Worm (Caenorhabditis elegans) whole organism, L1 larva: ENCODE data around the gene ccch-1.

Experiments used
- C04F5.9 ChIP-seq: sonication (generic microtip); optimal IDR thresholded peaks from 2 replicates; lab custom pipeline; 2016; ENCODE audit warnings: missing genetic modification characterization, missing compliant biosample characterization
- C16A3.4 ChIP-seq: fragments of 150-350 bp; optimal IDR thresholded peaks from 2 replicates; lab custom pipeline; 2014; ENCODE audit warnings: missing biosample characterization, missing genetic modification characterization
- C34B4.2 ChIP-seq: sonication (generic microtip); optimal IDR thresholded peaks from 2 replicates; lab custom pipeline; 2017; ENCODE audit warnings: mild to moderate bottlenecking, missing genetic modification characterization, missing compliant biosample characterization
- F16B12.6 ChIP-seq: fragments of 150-350 bp; optimal IDR thresholded peaks from 2 replicates; lab custom pipeline; 2014; ENCODE audit warnings: missing biosample characterization, missing genetic modification characterization
- aha-1 ChIP-seq: fragments of 150-350 bp; optimal IDR thresholded peaks from 2 replicates; lab custom pipeline; 2014; ENCODE audit warnings: missing biosample characterization, missing genetic modification characterization
- aly-2 ChIP-seq: fragments of 150-350 bp; optimal IDR thresholded peaks from 2 replicates; lab custom pipeline; 2014; ENCODE audit warnings: missing biosample characterization, missing genetic modification characterization
- ama-1 ChIP-seq: fragments of 150-350 bp; optimal IDR thresholded peaks from 2 replicates; lab custom pipeline; 2014
- blmp-1 ChIP-seq: fragments of 150-350 bp; optimal IDR thresholded peaks from 2 replicates; lab custom pipeline; 2014; ENCODE audit warnings: missing biosample characterization, missing genetic modification characterization
- ceh-63 ChIP-seq: fragments of 200-800 bp; sonication (Bioruptor generic); optimal IDR thresholded peaks from 2 replicates; lab custom pipeline; 2018; ENCODE audit warnings: mild to moderate bottlenecking, missing genetic modification characterization, missing compliant biosample characterization
- ceh-82 ChIP-seq, 3 experiments: fragments of 150-350 bp in 1 of 3; sonication (generic microtip) in 2 of 3; optimal IDR thresholded peaks; 2 replicates each; lab custom pipeline; 2014 to 2017; ENCODE audit warnings: missing biosample characterization in 3 of 3, missing genetic modification characterization in 3 of 3
- ceh-88 ChIP-seq: fragments of 200-800 bp; sonication (Bioruptor generic); IDR thresholded peaks from 2 replicates; pipeline ENCODE4 v1.3.6; 2022; ENCODE audit warnings: missing genetic modification characterization, missing compliant biosample characterization
- ces-1 ChIP-seq: fragments of 150-350 bp; optimal IDR thresholded peaks from 2 replicates; lab custom pipeline; 2014; ENCODE audit warnings: missing biosample characterization, missing genetic modification reagents, missing genetic modification characterization
- dsc-1 ChIP-seq: sonication (generic microtip); optimal IDR thresholded peaks from 2 replicates; lab custom pipeline; 2016; ENCODE audit warnings: mild to moderate bottlenecking, missing genetic modification characterization, missing compliant biosample characterization
- efl-1 ChIP-seq, 4 experiments: fragments of 150-350 bp; optimal IDR thresholded peaks in 3 of 4; peaks in 1 of 4; 1 replicate in 1 of 4; 2 replicates in 3 of 4; lab custom pipeline; 2014; ENCODE audit warnings: missing biosample characterization in 2 of 4, missing genetic modification characterization in 2 of 4, missing genetic modification reagents in 2 of 4
- efl-3 ChIP-seq: fragments of 200-800 bp; sonication (Bioruptor generic); optimal IDR thresholded peaks from 2 replicates; lab custom pipeline; 2018; ENCODE audit warnings: mild to moderate bottlenecking, missing genetic modification characterization, missing compliant biosample characterization
- egl-13 ChIP-seq: sonication (generic microtip); optimal IDR thresholded peaks from 2 replicates; lab custom pipeline; 2016; ENCODE audit warnings: missing genotype, missing genetic modification reagents, missing genetic modification characterization, missing compliant biosample characterization
- egl-27 ChIP-seq, 2 experiments: fragments of 150-350 bp in 1 of 2; sonication (generic microtip); optimal IDR thresholded peaks; 3 replicates each; lab custom pipeline; 2017 to 2018; ENCODE audit warnings: missing biosample characterization in 2 of 2, missing genetic modification characterization in 2 of 2, missing genetic modification reagents in 2 of 2
- fkh-10 ChIP-seq: sonication (generic microtip); optimal IDR thresholded peaks from 2 replicates; lab custom pipeline; 2017; ENCODE audit warnings: missing biosample characterization, missing genetic modification reagents, missing genetic modification characterization
- hlh-17 ChIP-seq: fragments of 200-800 bp; sonication (Bioruptor generic); optimal IDR thresholded peaks from 2 replicates; lab custom pipeline; 2018; ENCODE audit warnings: missing genetic modification characterization, mild to moderate bottlenecking, missing compliant biosample characterization, moderate library complexity, borderline replicate concordance
- hpl-2 ChIP-seq: fragments of 150-350 bp; optimal IDR thresholded peaks from 2 replicates; lab custom pipeline; 2014; ENCODE audit warnings: missing biosample characterization, missing genetic modification reagents, missing genetic modification characterization
- isw-1 ChIP-seq: fragments of 200-800 bp; sonication (Bioruptor generic); IDR thresholded peaks from 2 replicates; pipeline ENCODE4 v1.3.6; 2022; ENCODE audit warnings: missing genetic modification characterization, missing compliant biosample characterization
- lin-13 ChIP-seq: fragments of 150-350 bp; optimal IDR thresholded peaks from 2 replicates; lab custom pipeline; 2014; ENCODE audit warnings: missing biosample characterization, missing genetic modification reagents, missing genetic modification characterization
- lin-14 ChIP-seq: fragments of 200-800 bp; sonication (Bioruptor generic); optimal IDR thresholded peaks from 2 replicates; lab custom pipeline; 2018; ENCODE audit warnings: mild to moderate bottlenecking, missing genetic modification characterization, moderate library complexity, missing compliant biosample characterization
- lin-39 ChIP-seq: fragments of 150-350 bp; optimal IDR thresholded peaks from 2 replicates; lab custom pipeline; 2014; ENCODE audit warnings: missing biosample characterization, missing genetic modification reagents, missing genetic modification characterization
- lsy-2 ChIP-seq, 2 experiments: fragments of 150-350 bp; optimal IDR thresholded peaks; 2 replicates each; lab custom pipeline; 2014; ENCODE audit warnings: missing biosample characterization in 2 of 2, missing genetic modification characterization in 2 of 2
- mdl-1 ChIP-seq, 2 experiments: fragments of 150-350 bp; optimal IDR thresholded peaks; 2 replicates each; lab custom pipeline; 2014 to 2017; ENCODE audit warnings: missing biosample characterization in 2 of 2, missing genetic modification characterization in 2 of 2, inconsistent platforms in 1 of 2
- nhr-19 ChIP-seq: fragments of 200-800 bp; sonication (Bioruptor generic); conservative IDR thresholded peaks from 2 replicates; pipeline ENCODE4 v1.3.6; 2022; ENCODE audit warnings: missing genetic modification characterization, missing compliant biosample characterization
- nhr-20 ChIP-seq: sonication (generic microtip); optimal IDR thresholded peaks from 2 replicates; lab custom pipeline; 2016; ENCODE audit warnings: mild to moderate bottlenecking, missing genetic modification characterization, missing compliant biosample characterization
- nhr-237 ChIP-seq: fragments of 150-350 bp; optimal IDR thresholded peaks from 2 replicates; lab custom pipeline; 2014; ENCODE audit warnings: missing biosample characterization, missing genetic modification characterization
- nhr-71 ChIP-seq: sonication (generic microtip); optimal IDR thresholded peaks from 2 replicates; lab custom pipeline; 2016; ENCODE audit warnings: mild to moderate bottlenecking, missing genetic modification characterization, moderate library complexity, missing compliant biosample characterization
- nhr-77 ChIP-seq: fragments of 150-350 bp; optimal IDR thresholded peaks from 2 replicates; lab custom pipeline; 2014; ENCODE audit warnings: missing biosample characterization, missing genetic modification characterization
- nhr-90 ChIP-seq: sonication (generic microtip); optimal IDR thresholded peaks from 2 replicates; lab custom pipeline; 2016; ENCODE audit warnings: mild to moderate bottlenecking, missing genetic modification characterization, missing compliant biosample characterization; ENCODE audit not compliant: poor library complexity
- pag-3 ChIP-seq: sonication (generic microtip); optimal IDR thresholded peaks from 2 replicates; lab custom pipeline; 2017; ENCODE audit warnings: missing genetic modification characterization, mild to moderate bottlenecking, missing compliant biosample characterization, antibody characterized with exemption, borderline replicate concordance; ENCODE audit not compliant: insufficient read depth
- pax-3 ChIP-seq: fragments of 200-800 bp; sonication (Bioruptor generic); optimal IDR thresholded peaks from 2 replicates; lab custom pipeline; 2018; ENCODE audit warnings: mild to moderate bottlenecking, missing genetic modification characterization, moderate library complexity, missing compliant biosample characterization
- skn-1 ChIP-seq: fragments of 150-350 bp; optimal IDR thresholded peaks from 2 replicates; lab custom pipeline; 2014; ENCODE audit warnings: missing biosample characterization, missing genetic modification characterization
- snpc-4 ChIP-seq: fragments of 150-350 bp; optimal IDR thresholded peaks from 2 replicates; lab custom pipeline; 2014; ENCODE audit warnings: missing biosample characterization, missing genetic modification characterization
- sup-37 ChIP-seq: fragments of 200-800 bp; sonication (Bioruptor generic); optimal IDR thresholded peaks from 2 replicates; lab custom pipeline; 2018; ENCODE audit warnings: mild to moderate bottlenecking, missing genetic modification characterization, missing compliant biosample characterization
- unc-62 ChIP-seq: fragments of 150-350 bp; optimal IDR thresholded peaks from 2 replicates; lab custom pipeline; 2014; ENCODE audit warnings: missing biosample characterization, missing genetic modification reagents, missing genetic modification characterization
- vab-15 ChIP-seq: sonication (generic microtip); optimal IDR thresholded peaks from 2 replicates; lab custom pipeline; 2017; ENCODE audit warnings: missing genotype, mild to moderate bottlenecking, missing genetic modification characterization, missing compliant biosample characterization
- zag-1 ChIP-seq: fragments of 150-350 bp; optimal IDR thresholded peaks from 2 replicates; lab custom pipeline; 2014; ENCODE audit warnings: missing biosample characterization, missing genetic modification characterization
- zip-4 ChIP-seq: fragments of 200-800 bp; sonication (Bioruptor generic); optimal IDR thresholded peaks from 2 replicates; lab custom pipeline; 2018; ENCODE audit warnings: mild to moderate bottlenecking, missing genetic modification characterization, moderate library complexity, missing compliant biosample characterization
- ztf-11 ChIP-seq, 2 experiments: sonication (generic microtip); optimal IDR thresholded peaks; 2 replicates each; lab custom pipeline; 2016 to 2017; ENCODE audit warnings: missing genetic modification characterization in 2 of 2, missing biosample characterization in 1 of 2, missing compliant biosample characterization in 1 of 2
- ztf-4 ChIP-seq: fragments of 150-350 bp; optimal IDR thresholded peaks from 2 replicates; lab custom pipeline; 2014; ENCODE audit warnings: missing biosample characterization, missing genetic modification characterization

The ccch-1 gene

ce11 chrV:11514677-11515076 lies 13.0 kb upstream of the ccch-1 start, which contains the start of gene C55A6.6:
C55A6.6 (minus strand) TSS chrV:11514737.
- TF ChIP-seq nhr-71 (tag; lab: Kevin White, UChicago), result no peak
- TF ChIP-seq nhr-19 (GFP tag; lab: Robert Waterston, UW), result no peak
- no peak for TF ChIP-seq ceh-63
- no peak for TF ChIP-seq nhr-237 (tag; lab: Kevin White, UChicago)
- no peak for TF ChIP-seq ama-1 (lab: Kevin White, UChicago)
- no peak for TF ChIP-seq C04F5.9 (tag; lab: Kevin White, UChicago)
- no peak for TF ChIP-seq ceh-82 (tag; optimal IDR thresholded peaks at IDR 0.05; lab: Kevin White, UChicago)
- no peak for TF ChIP-seq lin-13 (GFP tag; lab: Kevin White, UChicago)
- TF ChIP-seq C34B4.2 (tag; lab: Kevin White, UChicago), result no peak
- TF ChIP-seq egl-13 (tag; lab: Kevin White, UChicago), result no peak
- no peak for TF ChIP-seq egl-27 (tag; optimal IDR thresholded peaks at IDR 0.05; lab: Kevin White, UChicago)
- TF ChIP-seq isw-1, result no peak
- no peak for TF ChIP-seq vab-15
- TF ChIP-seq ztf-4 (tag; lab: Kevin White, UChicago), result no peak
- no peak for TF ChIP-seq mdl-1 (tag; optimal IDR thresholded peaks at IDR 0.05; lab: Kevin White, UChicago)
- no peak for TF ChIP-seq ztf-11 (tag; optimal IDR thresholded peaks at IDR 0.05; lab: Kevin White, UChicago)
- no peak for TF ChIP-seq ceh-88 (GFP tag; lab: Robert Waterston, UW)
- no peak for TF ChIP-seq aly-2

- TF ChIP-seq dsc-1 (tag; lab: Kevin White, UChicago) (peak; percentile 21), C04F5.9 (tag; lab: Kevin White, UChicago) (no peak), lin-13 (GFP tag; lab: Kevin White, UChicago) (no peak), lin-39 (tag; lab: Kevin White, UChicago) (no peak), zip-4 (GFP tag; lab: Kevin White, UChicago) (no peak), zag-1 (tag; lab: Kevin White, UChicago) (no peak), snpc-4 (tag; lab: Kevin White, UChicago) (no peak), efl-1 (optimal IDR thresholded peaks at IDR 0.05; lab: Kevin White, UChicago) (no peak), efl-1 (GFP tag; optimal IDR thresholded peaks at IDR 0.05 in 1 of 2; lab: Kevin White, UChicago) (peak in 1 of 2 experiments; percentile 31), nhr-20 (tag; lab: Kevin White, UChicago) (no peak), ztf-11 (tag; optimal IDR thresholded peaks at IDR 0.05; lab: Kevin White, UChicago) (no peak), blmp-1 (tag; lab: Kevin White, UChicago) (no peak), hpl-2 (GFP tag; lab: Kevin White, UChicago) (no peak), fkh-10 (GFP tag; lab: Kevin White, UChicago) (no peak), egl-13 (tag; lab: Kevin White, UChicago) (no peak), pax-3 (tag; lab: Kevin White, UChicago) (no peak), nhr-71 (tag; lab: Kevin White, UChicago) (no peak), hlh-17 (GFP tag; lab: Kevin White, UChicago) (no peak)
Observed at ce11 chrV:11515145-11515544, 12.5 kb upstream of the ccch-1 start.

ce11 chrV:11516141-11516591 lies 11.5 kb upstream of the ccch-1 start, which contains the start of gene sdz-8:
sdz-8 (minus strand) TSS chrV:11516191.
- TF ChIP-seq efl-1 (optimal IDR thresholded peaks at IDR 0.05; lab: Kevin White, UChicago), result no peak
- TF ChIP-seq efl-1 (GFP tag; optimal IDR thresholded peaks at IDR 0.05 in 1 of 2; lab: Kevin White, UChicago), result peak in 1 of 2 experiments; percentile 58
- no peak for TF ChIP-seq nhr-71 (tag; lab: Kevin White, UChicago)
- TF ChIP-seq nhr-90 (tag; lab: Kevin White, UChicago), result no peak
- no peak for TF ChIP-seq lsy-2 (tag; optimal IDR thresholded peaks at IDR 0.05; lab: Kevin White, UChicago)
- no peak for TF ChIP-seq aha-1
- TF ChIP-seq skn-1 (tag; lab: Kevin White, UChicago), result peak; percentile 93
- no peak for TF ChIP-seq pax-3 (tag; lab: Kevin White, UChicago)
- TF ChIP-seq hlh-17 (GFP tag; lab: Kevin White, UChicago), result no peak
- no peak for TF ChIP-seq C16A3.4 (tag; lab: Kevin White, UChicago)
- no peak for TF ChIP-seq egl-27 (tag; optimal IDR thresholded peaks at IDR 0.05; lab: Kevin White, UChicago)
- TF ChIP-seq unc-62 (GFP tag; lab: Kevin White, UChicago), result no peak
- TF ChIP-seq F16B12.6 (tag; lab: Kevin White, UChicago), result no peak
- TF ChIP-seq efl-3 (GFP tag; lab: Kevin White, UChicago), result no peak
- TF ChIP-seq egl-13 (tag; lab: Kevin White, UChicago), result no peak
- TF ChIP-seq pag-3 (tag; lab: Kevin White, UChicago), result no peak
- TF ChIP-seq lin-14 (GFP tag; lab: Kevin White, UChicago), result peak; percentile 26
- TF ChIP-seq sup-37, result no peak
- no peak for TF ChIP-seq C34B4.2 (tag; lab: Kevin White, UChicago)
- TF ChIP-seq nhr-77, result no peak
- TF ChIP-seq isw-1, result no peak
- TF ChIP-seq ces-1 (GFP tag; lab: Kevin White, UChicago), result no peak
- TF ChIP-seq, all 84 proteins: peak for 3
